Worm (Caenorhabditis elegans): ENCODE data around the gene srh-166.

The srh-166 gene

DNA sequence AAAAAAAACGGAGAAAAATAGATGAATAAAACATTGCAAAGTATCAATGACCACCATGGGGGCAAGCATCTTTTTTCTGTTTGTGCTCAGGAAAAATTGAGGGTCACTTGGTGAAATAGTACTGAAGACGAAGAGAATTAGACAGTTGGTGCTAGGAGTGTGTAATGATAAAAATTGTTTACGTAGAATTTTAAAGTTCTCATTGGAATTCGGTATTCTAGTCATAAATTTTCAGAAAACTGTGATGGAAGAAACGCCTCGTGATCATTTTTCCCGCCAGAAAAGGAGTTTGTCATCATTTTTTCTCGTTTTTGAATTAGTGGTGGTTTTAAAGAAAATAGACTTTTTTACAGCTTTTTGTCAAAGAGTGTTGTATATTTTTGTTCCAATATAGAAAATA lies 18.9 kb upstream of the srh-166 start:
- TF ChIP-seq pha-4 (tag; optimal IDR thresholded peaks at IDR 0.05) (peak; percentile 16), elt-2 (tag; optimal IDR thresholded peaks at IDR 0.05) (peak; percentile 13), nhr-43 (tag; optimal IDR thresholded peaks at IDR 0.05; ENCODE audit: poor library complexity, severe bottlenecking) (no peak)

DNA sequence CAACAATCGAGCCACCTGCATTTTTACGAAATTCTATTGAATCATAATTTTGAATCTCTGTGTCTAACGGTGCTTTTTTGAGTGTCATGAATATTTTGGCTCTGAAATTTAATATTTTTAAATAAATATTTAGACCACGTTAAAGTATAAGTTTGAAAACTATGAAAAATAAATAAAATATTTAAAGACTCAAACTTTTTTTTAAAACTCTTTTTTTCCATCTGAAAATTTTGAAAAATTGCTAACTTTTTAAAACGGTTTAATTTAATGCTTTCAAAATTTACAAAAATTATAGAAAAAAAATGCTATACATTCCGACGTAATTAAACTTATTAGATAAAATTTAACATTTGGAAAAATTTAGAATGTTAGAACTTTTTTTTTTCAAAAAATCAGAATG lies 18.4 kb upstream of the srh-166 start, which contains the start of gene slc-36.3:
slc-36.3 (minus strand) TSS at position 101 of the 400 bp plus-strand sequence.
- TF ChIP-seq fkh-10 (GFP tag; optimal IDR thresholded peaks at IDR 0.05) (no peak), mdl-1 (tag; optimal IDR thresholded peaks at IDR 0.05) (no peak), unc-39 (tag; optimal IDR thresholded peaks at IDR 0.05) (no peak), snpc-4 (tag; optimal IDR thresholded peaks at IDR 0.05) (no peak), jun-1 (tag; optimal IDR thresholded peaks at IDR 0.05) (no peak), nhr-67 (tag; optimal IDR thresholded peaks at IDR 0.05) (no peak), nhr-76 (tag; optimal IDR thresholded peaks at IDR 0.05) (no peak), nfya-1 (tag; optimal IDR thresholded peaks at IDR 0.05; ENCODE audit: insufficient read depth) (no peak), unc-62 (GFP tag; optimal IDR thresholded peaks at IDR 0.05) (no peak), nhr-28 (tag; optimal IDR thresholded peaks at IDR 0.05) (no peak), ZK546.5 (tag; optimal IDR thresholded peaks at IDR 0.05) (no peak), elt-2 (tag; optimal IDR thresholded peaks at IDR 0.05) (no peak), sea-2 (GFP tag; optimal IDR thresholded peaks at IDR 0.05) (no peak), ceh-16 (tag; optimal IDR thresholded peaks at IDR 0.05) (no peak), egl-27 (tag; optimal IDR thresholded peaks at IDR 0.05) (no peak)

DNA sequence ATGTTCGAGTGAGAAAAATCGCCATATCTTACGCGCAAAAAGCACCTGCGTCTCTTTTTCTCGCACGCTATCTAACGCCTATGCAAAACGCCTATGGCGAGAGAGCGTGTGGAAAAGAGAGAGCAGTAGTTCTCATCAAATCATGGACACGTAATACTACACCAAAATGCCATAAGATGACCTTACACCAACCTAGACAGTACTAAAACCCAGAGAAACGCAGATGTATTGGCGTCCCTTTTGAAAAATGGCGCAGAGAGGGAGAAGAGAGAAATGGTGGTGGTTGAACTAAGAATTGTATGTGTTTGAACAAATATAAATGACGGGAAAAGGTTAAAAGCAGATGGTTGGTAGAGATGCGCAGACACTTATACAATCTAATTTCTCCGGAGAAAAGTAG lies 13.4 kb upstream of the srh-166 start, which contains the start of gene Y38H6C.16:
Y38H6C.16 (minus strand) TSS at position 293 of the 400 bp plus-strand sequence.
- TF ChIP-seq ztf-4 (tag; optimal IDR thresholded peaks at IDR 0.05) (no peak), nhr-25 (tag; optimal IDR thresholded peaks at IDR 0.05) (peak; percentile 49)

DNA sequence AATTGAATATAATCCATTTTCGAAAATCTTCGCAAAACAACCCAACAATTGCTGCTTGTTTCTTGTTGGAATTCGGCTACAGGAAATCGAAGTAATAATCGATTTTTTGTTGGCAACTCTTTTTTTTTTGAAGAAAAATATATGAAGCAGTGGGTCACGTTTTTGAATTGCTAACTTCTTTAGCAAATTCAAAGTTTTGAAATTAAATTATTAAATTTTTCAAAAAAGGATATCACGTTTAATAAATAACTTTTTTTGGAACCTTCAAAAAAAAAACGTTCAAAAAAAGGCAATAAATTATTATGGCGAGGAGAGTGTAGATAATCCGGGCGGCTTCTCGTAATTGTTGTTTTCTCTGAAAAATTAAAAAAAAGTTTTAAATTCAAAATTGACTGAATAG lies 10.5 kb upstream of the srh-166 start, which contains the start of gene Y38H6C.15:
Y38H6C.15 (minus strand) TSS at position 101 of the 400 bp plus-strand sequence.
- TF ChIP-seq tbx-2 (tag; optimal IDR thresholded peaks at IDR 0.05): no peak
- TF ChIP-seq unc-62 (GFP tag; optimal IDR thresholded peaks at IDR 0.05): no peak
- TF ChIP-seq ama-1 (optimal IDR thresholded peaks at IDR 0.05): no peak
- no peak for TF ChIP-seq nhr-67 (tag; optimal IDR thresholded peaks at IDR 0.05)

DNA sequence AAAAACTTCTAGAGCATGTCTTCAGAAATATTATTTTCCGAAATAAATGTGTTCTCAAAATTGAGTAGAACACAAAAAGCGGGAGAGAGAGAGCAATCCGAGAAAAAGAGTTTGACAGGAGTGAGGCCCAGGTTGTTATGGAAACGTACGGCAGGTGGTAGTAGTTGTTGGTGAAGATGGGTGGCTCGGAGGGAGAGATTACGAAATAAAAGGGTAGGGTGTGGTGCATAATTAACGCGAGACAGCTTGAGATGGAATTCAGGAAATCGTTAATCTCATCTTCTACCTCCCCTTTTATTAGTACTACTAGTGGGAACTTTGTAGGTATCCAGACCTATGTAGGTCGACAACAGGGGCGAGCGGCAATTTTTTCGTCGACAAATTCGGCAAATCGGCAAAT lies 8.4 kb upstream of the srh-166 start, which contains the start of gene famh-161:
famh-161 (minus strand) TSS at position 101 of the 400 bp plus-strand sequence.
- TF ChIP-seq egl-27 (tag; optimal IDR thresholded peaks at IDR 0.05): no peak
- no peak for TF ChIP-seq nhr-43 (tag; optimal IDR thresholded peaks at IDR 0.05; ENCODE audit: poor library complexity, severe bottlenecking)
- no peak for TF ChIP-seq snpc-4 (tag; optimal IDR thresholded peaks at IDR 0.05)
- TF ChIP-seq unc-39 (tag; optimal IDR thresholded peaks at IDR 0.05): no peak
- TF ChIP-seq nhr-28 (tag; optimal IDR thresholded peaks at IDR 0.05): no peak
- no peak for TF ChIP-seq eor-1 (tag; optimal IDR thresholded peaks at IDR 0.05)

DNA sequence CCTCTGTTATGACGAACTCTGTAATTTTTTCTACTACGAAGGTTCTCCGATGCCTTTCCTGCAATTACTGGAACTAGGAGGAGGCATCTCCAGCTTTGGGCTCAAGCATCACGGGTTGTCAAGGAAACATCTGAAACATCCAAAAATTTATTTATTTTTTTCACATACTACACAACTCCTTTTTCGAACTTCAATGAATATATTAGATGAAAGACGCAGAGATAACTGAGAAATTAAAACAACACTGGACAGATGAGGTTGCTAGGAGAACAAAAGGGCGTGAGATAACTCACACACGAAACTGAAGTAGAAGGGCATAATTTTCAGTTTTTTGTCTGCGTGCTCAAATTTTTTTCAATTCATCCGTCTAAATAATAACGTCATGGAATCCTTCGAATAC lies 1.8 kb upstream of the srh-166 start, which contains the start of gene Y38H6C.13:
Y38H6C.13 (plus strand) TSS at position 301 of the 400 bp plus-strand sequence.
- no peak for TF ChIP-seq eor-1 (tag; optimal IDR thresholded peaks at IDR 0.05)
- TF ChIP-seq nhr-11 (tag; optimal IDR thresholded peaks at IDR 0.05): no peak
- TF ChIP-seq nhr-12 (tag; optimal IDR thresholded peaks at IDR 0.05): no peak
- TF ChIP-seq ceh-16 (tag; optimal IDR thresholded peaks at IDR 0.05): no peak
- TF ChIP-seq daf-12 (tag; optimal IDR thresholded peaks at IDR 0.05): no peak
- TF ChIP-seq ama-1 (optimal IDR thresholded peaks at IDR 0.05): no peak
- no peak for TF ChIP-seq fkh-10 (GFP tag; optimal IDR thresholded peaks at IDR 0.05)
- TF ChIP-seq skn-1 (tag; optimal IDR thresholded peaks at IDR 0.05): no peak
- TF ChIP-seq lin-15B (tag; optimal IDR thresholded peaks at IDR 0.05): no peak
- no peak for TF ChIP-seq ceh-28 (tag; optimal IDR thresholded peaks at IDR 0.05)
- TF ChIP-seq zag-1 (tag; optimal IDR thresholded peaks at IDR 0.05): no peak

DNA sequence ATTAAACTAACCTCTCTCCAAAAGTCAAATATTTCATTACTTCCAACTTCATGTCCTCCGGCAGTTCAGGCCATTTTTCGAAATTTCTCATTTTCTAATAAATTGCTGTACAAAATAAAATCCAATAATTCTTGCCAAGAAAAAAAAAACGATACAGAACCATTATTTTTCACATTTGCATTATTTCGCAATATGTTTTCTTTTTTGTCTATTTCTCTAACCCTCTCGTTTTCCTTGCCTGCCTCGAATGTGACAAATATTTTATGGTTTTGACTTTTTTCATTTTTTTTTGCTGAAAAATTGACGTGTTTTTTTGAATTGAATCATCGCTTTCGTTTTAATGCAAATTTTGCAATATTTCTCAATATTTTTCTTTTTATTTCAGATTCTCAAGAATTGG lies 3.4 kb downstream of the srh-166 start, which contains the start of the genes Y38H6C.9 and fbxa-150:
Y38H6C.9 (minus strand) TSS at position 52 of the 400 bp plus-strand sequence.
fbxa-150 (plus strand) TSS at position 380 of the 400 bp plus-strand sequence.
- no peak for TF ChIP-seq ZK546.5 (tag; optimal IDR thresholded peaks at IDR 0.05)
- no peak for TF ChIP-seq nhr-77 (tag; optimal IDR thresholded peaks at IDR 0.05)
- TF ChIP-seq zag-1 (tag; optimal IDR thresholded peaks at IDR 0.05): no peak
- TF ChIP-seq elt-1 (tag; optimal IDR thresholded peaks at IDR 0.05): no peak
- TF ChIP-seq nhr-237 (tag; optimal IDR thresholded peaks at IDR 0.05): no peak
- no peak for TF ChIP-seq elt-2 (tag; optimal IDR thresholded peaks at IDR 0.05)
- TF ChIP-seq elt-3 (tag; optimal IDR thresholded peaks at IDR 0.05): no peak
- TF ChIP-seq ceh-9 (tag; optimal IDR thresholded peaks at IDR 0.05): no peak
- TF ChIP-seq nhr-25 (tag; optimal IDR thresholded peaks at IDR 0.05): no peak
- TF ChIP-seq pqm-1 (tag; optimal IDR thresholded peaks at IDR 0.05): no peak
- TF ChIP-seq ztf-11 (tag; optimal IDR thresholded peaks at IDR 0.05): no peak
- no peak for TF ChIP-seq unc-39 (tag; optimal IDR thresholded peaks at IDR 0.05)
- TF ChIP-seq aly-2 (tag; optimal IDR thresholded peaks at IDR 0.05): no peak
- TF ChIP-seq lsy-12 (tag; optimal IDR thresholded peaks at IDR 0.05): no peak
- no peak for TF ChIP-seq nhr-67 (tag; optimal IDR thresholded peaks at IDR 0.05)
- no peak for TF ChIP-seq nhr-12 (tag; optimal IDR thresholded peaks at IDR 0.05)
- no peak for TF ChIP-seq ceh-16 (tag; optimal IDR thresholded peaks at IDR 0.05)
- no peak for TF ChIP-seq nfya-1 (tag; optimal IDR thresholded peaks at IDR 0.05; ENCODE audit: insufficient read depth)

Measured in whole organism, L3 larva.